Fruit fly (Drosophila melanogaster): ENCODE results near the gene Gem2.

DNA sequence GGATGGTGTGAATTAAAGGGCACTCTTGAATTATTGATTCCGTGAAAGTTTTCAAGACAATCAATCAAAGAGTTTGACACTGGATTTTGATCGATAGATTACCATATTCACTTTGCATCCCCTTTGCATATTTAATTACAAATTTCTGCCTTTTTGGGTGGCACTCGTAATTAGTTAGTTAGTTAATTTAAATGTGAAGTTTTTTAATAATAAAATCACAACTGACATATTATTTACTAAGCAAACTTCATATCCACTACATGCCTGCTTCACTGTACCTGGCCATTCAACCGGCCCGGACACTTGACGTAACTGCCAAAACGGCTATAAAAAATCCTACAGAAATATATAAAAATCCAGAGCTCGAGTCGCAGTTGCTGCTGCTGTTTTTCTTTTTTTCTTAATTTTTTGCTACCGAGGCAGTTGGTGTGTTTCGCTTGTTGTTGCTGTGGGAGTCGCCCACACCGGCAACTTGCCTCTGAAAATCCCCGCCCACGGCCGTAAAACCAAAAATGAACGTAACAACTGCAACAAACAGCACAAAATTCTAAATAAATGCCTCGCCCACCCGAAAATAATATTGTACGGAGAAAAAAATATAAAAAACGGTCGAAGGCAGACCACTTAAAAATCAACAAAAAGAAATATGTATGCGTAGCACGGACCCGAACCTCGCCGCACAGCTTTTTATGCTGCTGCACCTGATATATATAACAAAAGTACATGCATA lies 25.3 kb downstream of the Gem2 start:
- TF ChIP-seq ttk (optimal IDR thresholded peaks at IDR 0.05) (no peak), psq (optimal IDR thresholded peaks at IDR 0.05) (no peak), Myc (optimal IDR thresholded peaks at IDR 0.05) (no peak)
